Fruit fly (Drosophila melanogaster) whole organism, embryonic: ENCODE data around the gene CG31687.

Experiments used
- Asciz ChIP-seq: fragments of 200-800 bp; sonication (Bioruptor generic); optimal IDR thresholded peaks from 2 replicates; lab custom pipeline; 2017; ENCODE audit warnings: missing biosample characterization, mild to moderate bottlenecking, missing genetic modification characterization, missing genetic modification reagents
- Atf6 ChIP-seq: fragments of 200-800 bp; sonication (Bioruptor generic); IDR thresholded peaks from 2 replicates; pipeline ENCODE4 v1.3.6; 2022; ENCODE audit warnings: missing biosample characterization, missing genetic modification characterization
- BtbVII ChIP-seq: fragments of 200-800 bp; sonication (Bioruptor generic); optimal IDR thresholded peaks from 3 replicates; lab custom pipeline; 2017; ENCODE audit warnings: missing biosample characterization, mild to moderate bottlenecking, missing genetic modification characterization
- CG10654 ChIP-seq: fragments of 200-800 bp; sonication (Bioruptor generic); optimal IDR thresholded peaks from 2 replicates; lab custom pipeline; 2016; ENCODE audit warnings: missing biosample characterization, missing genetic modification characterization
- CG11504 ChIP-seq: fragments of 200-800 bp; sonication (Bioruptor generic); optimal IDR thresholded peaks from 3 replicates; lab custom pipeline; 2019; ENCODE audit warnings: missing biosample characterization, mild to moderate bottlenecking, missing genetic modification characterization, moderate library complexity
- CG11696 ChIP-seq: fragments of 200-800 bp; sonication (Bioruptor generic); IDR thresholded peaks from 2 replicates; pipeline ENCODE4 v1.3.6; 2022; ENCODE audit warnings: missing biosample characterization, missing genetic modification characterization
- CG11723 ChIP-seq: fragments of 200-800 bp; sonication (Bioruptor generic); optimal IDR thresholded peaks from 2 replicates; lab custom pipeline; 2017; ENCODE audit warnings: missing biosample characterization, mild to moderate bottlenecking, missing genetic modification characterization
- CG12104 ChIP-seq: fragments of 200-800 bp; sonication (Bioruptor generic); optimal IDR thresholded peaks from 3 replicates; lab custom pipeline; 2016; ENCODE audit warnings: missing biosample characterization, missing genetic modification characterization
- CG13894 ChIP-seq: fragments of 200-800 bp; sonication (Bioruptor generic); optimal IDR thresholded peaks from 3 replicates; lab custom pipeline; 2018; ENCODE audit warnings: missing biosample characterization, mild to moderate bottlenecking, missing genetic modification characterization, moderate library complexity
- CG15696 ChIP-seq: fragments of 200-800 bp; sonication (Bioruptor generic); optimal IDR thresholded peaks from 2 replicates; lab custom pipeline; 2019; ENCODE audit warnings: missing biosample characterization, mild to moderate bottlenecking, missing genetic modification characterization, moderate library complexity
- CG16863 ChIP-seq: fragments of 200-800 bp; sonication (Bioruptor generic); optimal IDR thresholded peaks from 3 replicates; lab custom pipeline; 2016; ENCODE audit warnings: missing biosample characterization, missing genetic modification characterization
- CG17802 ChIP-seq: fragments of 200-800 bp; sonication (Bioruptor generic); optimal IDR thresholded peaks from 2 replicates; lab custom pipeline; 2018; ENCODE audit warnings: missing biosample characterization, mild to moderate bottlenecking, missing genetic modification characterization, moderate library complexity
- CG1832 ChIP-seq: fragments of 200-800 bp; sonication (Bioruptor generic); optimal IDR thresholded peaks from 2 replicates; lab custom pipeline; 2017; ENCODE audit warnings: missing biosample characterization, mild to moderate bottlenecking, missing genetic modification characterization, inconsistent platforms
- CG18476 ChIP-seq: fragments of 200-800 bp; sonication (Bioruptor generic); optimal IDR thresholded peaks from 2 replicates; lab custom pipeline; 2016; ENCODE audit warnings: missing biosample characterization, mild to moderate bottlenecking, missing genetic modification characterization
- CG18599 ChIP-seq: fragments of 200-800 bp; sonication (Bioruptor generic); optimal IDR thresholded peaks from 3 replicates; lab custom pipeline; 2017; ENCODE audit warnings: missing biosample characterization, missing genetic modification characterization, mild to moderate bottlenecking, moderate library complexity, missing genetic modification reagents
- CG2120 ChIP-seq: fragments of 200-800 bp; sonication (Bioruptor generic); optimal IDR thresholded peaks from 3 replicates; lab custom pipeline; 2016; ENCODE audit warnings: missing biosample characterization, missing genetic modification characterization
- CG30431 ChIP-seq: fragments of 200-800 bp; sonication (Bioruptor generic); optimal IDR thresholded peaks from 2 replicates; lab custom pipeline; 2017; ENCODE audit warnings: missing biosample characterization, missing genetic modification characterization
- CG4424 ChIP-seq: fragments of 200-800 bp; sonication (Bioruptor generic); optimal IDR thresholded peaks from 3 replicates; lab custom pipeline; 2016; ENCODE audit warnings: missing biosample characterization, missing genetic modification characterization
- CG5180 ChIP-seq: fragments of 200-800 bp; sonication (Bioruptor generic); optimal IDR thresholded peaks from 3 replicates; lab custom pipeline; 2017; ENCODE audit warnings: missing biosample characterization, missing genetic modification characterization, mild to moderate bottlenecking, moderate library complexity, missing genetic modification reagents
- CG6272 ChIP-seq: fragments of 200-800 bp; sonication (Bioruptor generic); IDR thresholded peaks from 2 replicates; pipeline ENCODE4 v1.3.6; 2022; ENCODE audit warnings: missing biosample characterization, missing genetic modification characterization
- CG8359 ChIP-seq: fragments of 200-800 bp; sonication (Bioruptor generic); optimal IDR thresholded peaks from 2 replicates; lab custom pipeline; 2017; ENCODE audit warnings: missing biosample characterization, mild to moderate bottlenecking, missing genetic modification characterization, borderline replicate concordance
- CG9876 ChIP-seq: fragments of 200-800 bp; sonication (Bioruptor generic); optimal IDR thresholded peaks from 2 replicates; lab custom pipeline; 2016; ENCODE audit warnings: missing biosample characterization, missing genetic modification characterization
- Dek ChIP-seq: fragments of 200-800 bp; sonication (Bioruptor generic); optimal IDR thresholded peaks from 3 replicates; lab custom pipeline; 2019; ENCODE audit warnings: missing biosample characterization, mild to moderate bottlenecking, missing genetic modification characterization, moderate library complexity
- Doc3 ChIP-seq: fragments of 200-800 bp; sonication (Bioruptor generic); IDR thresholded peaks from 3 replicates; pipeline ENCODE4 v1.3.6; 2022; ENCODE audit warnings: missing biosample characterization, missing genetic modification characterization; ENCODE audit not compliant: partially characterized antibody
- HLH4C ChIP-seq: fragments of 200-800 bp; sonication (Bioruptor generic); IDR thresholded peaks from 3 replicates; pipeline ENCODE4 v1.3.6; 2022; ENCODE audit warnings: missing biosample characterization, missing genetic modification characterization; ENCODE audit not compliant: partially characterized antibody
- HmgD ChIP-seq: fragments of 200-800 bp; sonication (Bioruptor generic); optimal IDR thresholded peaks from 3 replicates; lab custom pipeline; 2016; ENCODE audit warnings: missing biosample characterization, missing genetic modification characterization
- Lhr ChIP-seq: fragments of 200-800 bp; sonication (Bioruptor generic); optimal IDR thresholded peaks from 3 replicates; lab custom pipeline; 2017; ENCODE audit warnings: mild to moderate bottlenecking, missing biosample characterization, missing genetic modification reagents, missing genetic modification characterization
- MBD-R2 ChIP-seq: fragments of 200-800 bp; sonication (Bioruptor generic); IDR thresholded peaks from 2 replicates; pipeline ENCODE4 v1.3.6; 2022; ENCODE audit warnings: missing biosample characterization, missing genetic modification characterization
- Nf-YB ChIP-seq: fragments of 200-800 bp; sonication (Bioruptor generic); optimal IDR thresholded peaks from 3 replicates; lab custom pipeline; 2019; ENCODE audit warnings: missing biosample characterization, mild to moderate bottlenecking, missing genetic modification characterization, moderate library complexity
- Sin3A ChIP-seq: fragments of >200 bp; optimal IDR thresholded peaks from 2 replicates; lab custom pipeline; 2018
- ac ChIP-seq: fragments of 200-800 bp; sonication (Bioruptor generic); optimal IDR thresholded peaks from 3 replicates; lab custom pipeline; 2017; ENCODE audit warnings: missing biosample characterization, mild to moderate bottlenecking, missing genetic modification characterization
- amos ChIP-seq: fragments of 200-800 bp; sonication (Bioruptor generic); IDR thresholded peaks from 2 replicates; pipeline ENCODE4 v1.3.6; 2022; ENCODE audit warnings: missing biosample characterization, missing genetic modification characterization; ENCODE audit not compliant: partially characterized antibody
- ash1 ChIP-seq: fragments of 200-800 bp; sonication (Bioruptor generic); optimal IDR thresholded peaks from 2 replicates; lab custom pipeline; 2018; ENCODE audit warnings: missing biosample characterization, mild to moderate bottlenecking, missing genetic modification characterization
- chinmo ChIP-seq: fragments of 200-800 bp; sonication (Bioruptor generic); IDR thresholded peaks from 4 replicates; pipeline ENCODE4 v1.3.6; 2022; ENCODE audit warnings: missing biosample characterization, missing genetic modification characterization; ENCODE audit not compliant: partially characterized antibody
- dati ChIP-seq: fragments of 200-800 bp; sonication (Bioruptor generic); IDR thresholded peaks from 2 replicates; pipeline ENCODE4 v1.3.6; 2022; ENCODE audit warnings: missing biosample characterization, missing genetic modification characterization
- grn ChIP-seq: fragments of 200-800 bp; sonication (Bioruptor generic); optimal IDR thresholded peaks from 3 replicates; lab custom pipeline; 2017; ENCODE audit warnings: missing biosample characterization, missing genetic modification characterization
- lilli ChIP-seq: fragments of 200-800 bp; sonication (Bioruptor generic); optimal IDR thresholded peaks from 3 replicates; lab custom pipeline; 2016; ENCODE audit warnings: missing biosample characterization, missing genetic modification characterization
- maf-S ChIP-seq: fragments of 200-800 bp; sonication (Bioruptor generic); optimal IDR thresholded peaks from 2 replicates; lab custom pipeline; 2016; ENCODE audit warnings: missing biosample characterization, missing genetic modification characterization
- nau ChIP-seq: fragments of 200-800 bp; sonication (Bioruptor generic); optimal IDR thresholded peaks from 3 replicates; lab custom pipeline; 2017; ENCODE audit warnings: missing biosample characterization, mild to moderate bottlenecking, missing genetic modification characterization, missing genetic modification reagents
- pb ChIP-seq: fragments of 200-800 bp; sonication (Bioruptor generic); optimal IDR thresholded peaks from 3 replicates; lab custom pipeline; 2016; ENCODE audit warnings: missing biosample characterization, missing genetic modification characterization
- row ChIP-seq: fragments of 200-800 bp; sonication (Bioruptor generic); IDR thresholded peaks from 3 replicates; pipeline ENCODE4 v1.3.6; 2022; ENCODE audit warnings: missing biosample characterization, missing genetic modification characterization
- sc ChIP-seq, 3 experiments: fragments of >200 bp in 2 of 3; fragments of 200-800 bp in 1 of 3; sonication (Bioruptor generic) in 1 of 3; optimal IDR thresholded peaks; 2 replicates in 2 of 3; 3 replicates in 1 of 3; lab custom pipeline; 2017; ENCODE audit warnings: mild to moderate bottlenecking in 1 of 3, missing biosample characterization in 1 of 3, missing genetic modification characterization in 1 of 3, missing genetic modification reagents in 1 of 3
- sens ChIP-seq: fragments of 200-800 bp; sonication (Bioruptor generic); peaks from one replicate; lab custom pipeline; 2016; ENCODE audit warnings: missing biosample characterization, missing genetic modification characterization
- shn ChIP-seq: fragments of 200-800 bp; sonication (Bioruptor generic); optimal IDR thresholded peaks from 3 replicates; lab custom pipeline; 2016; ENCODE audit warnings: missing biosample characterization, missing genetic modification characterization
- sob ChIP-seq: fragments of 200-800 bp; sonication (Bioruptor generic); IDR thresholded peaks from 2 replicates; pipeline ENCODE4 v1.3.6; 2022; ENCODE audit warnings: missing biosample characterization, missing genetic modification characterization
- tio ChIP-seq: fragments of 200-800 bp; sonication (Bioruptor generic); optimal IDR thresholded peaks from 2 replicates; lab custom pipeline; 2017; ENCODE audit warnings: missing biosample characterization, missing genetic modification characterization, inconsistent platforms
- usp ChIP-seq: fragments of >200 bp; optimal IDR thresholded peaks from 2 replicates; lab custom pipeline; 2017; ENCODE audit warnings: missing biosample characterization, missing genetic modification characterization
- vvl ChIP-seq: fragments of 200-800 bp; sonication (Bioruptor generic); IDR thresholded peaks from 2 replicates; pipeline ENCODE4 v1.3.6; 2022; ENCODE audit warnings: missing biosample characterization, missing genetic modification characterization
- zen2 ChIP-seq: fragments of 200-800 bp; sonication (Bioruptor generic); IDR thresholded peaks from 3 replicates; pipeline ENCODE4 v1.3.6; 2022; ENCODE audit warnings: missing biosample characterization, missing genetic modification characterization; ENCODE audit not compliant: partially characterized antibody

Gene CG31687

DNA sequence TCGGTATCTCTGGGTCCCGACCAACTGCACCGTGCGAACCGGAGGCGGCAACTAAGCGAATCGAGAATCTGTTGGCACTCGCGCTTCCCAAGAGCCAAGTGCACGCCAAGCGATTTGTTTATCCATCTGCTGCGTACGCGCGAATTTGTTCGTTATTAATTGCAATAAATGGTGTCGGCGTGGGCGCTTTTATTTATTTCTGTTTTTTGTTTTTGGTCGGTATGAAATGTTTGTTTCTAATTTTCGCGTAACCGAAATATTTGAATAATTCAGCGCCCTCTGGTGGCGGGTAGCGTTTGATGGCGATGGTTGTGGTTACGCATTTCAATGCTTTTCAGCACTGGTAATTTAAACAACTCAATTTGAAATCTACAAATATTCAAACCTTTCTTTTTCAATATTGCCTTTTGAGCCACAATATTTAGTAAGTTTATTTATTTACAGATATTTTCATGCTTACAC lies 35.2 kb upstream of the CG31687 start, which contains the start of gene CG10947 (continued):
- TF ChIP-seq CG2120 (GFP tag; lab: Kevin White, UChicago) (peak; percentile 77), Dek (tag; lab: Kevin White, UChicago) (peak; percentile 52), vvl (peak; percentile 85), CG6272 (GFP tag; lab: Robert Waterston, UW) (no peak), CG30431 (GFP tag; lab: Kevin White, UChicago) (peak; percentile 42), row (peak; percentile 24; the same call in 1 of the 3 replicates), shn (GFP tag; lab: Kevin White, UChicago) (peak; percentile 72), maf-S (GFP tag; lab: Kevin White, UChicago) (peak; percentile 68), Atf6 (no peak), Sin3A (no peak), CG16863 (peak; percentile 67), CG4424 (GFP tag; lab: Kevin White, UChicago) (peak; percentile 74), CG15696 (tag; lab: Kevin White, UChicago) (no peak), CG1832 (GFP tag; lab: Kevin White, UChicago) (no peak), tio (GFP tag; lab: Kevin White, UChicago) (no peak), dati (GFP tag; lab: Robert Waterston, UW) (no peak), sc (optimal IDR thresholded peaks at IDR 0.05; lab: Kevin White, UChicago) (no peak), sc (GFP tag; optimal IDR thresholded peaks at IDR 0.05; lab: Kevin White, UChicago) (peak; percentile 18), CG11504 (peak; percentile 56), sob (GFP tag; lab: Robert Waterston, UW) (peak; percentile 84), ash1 (GFP tag; lab: Kevin White, UChicago) (no peak), Asciz (GFP tag; lab: Kevin White, UChicago) (peak; percentile 63), CG10654 (GFP tag; lab: Kevin White, UChicago) (peak; percentile 30), zen2 (GFP tag; lab: Robert Waterston, UW) (0 out of 3 replicates have a peak, but pooled peaks have one; percentile 27), CG8359 (GFP tag; lab: Kevin White, UChicago) (peak; percentile 21), Nf-YB (GFP tag; lab: Kevin White, UChicago) (peak; percentile 5), sens (GFP tag; lab: Kevin White, UChicago) (peak; percentile 90), nau (GFP tag; lab: Kevin White, UChicago) (peak; percentile 47), CG13894 (tag; lab: Kevin White, UChicago) (no peak), Lhr (GFP tag; lab: Kevin White, UChicago) (peak; percentile 79), MBD-R2 (peak; percentile 62), CG5180 (GFP tag; lab: Kevin White, UChicago) (peak; percentile 60), Doc3 (GFP tag; lab: Robert Waterston, UW) (0 out of 3 replicates have a peak, but pooled peaks have one; percentile 18), CG9876 (GFP tag; lab: Kevin White, UChicago) (peak; percentile 50), CG12104 (GFP tag; lab: Kevin White, UChicago) (peak; percentile 40), CG18599 (peak; percentile 21), CG11696 (GFP tag; lab: Robert Waterston, UW) (no peak), lilli (peak; percentile 62), HLH4C (GFP tag; lab: Robert Waterston, UW) (peak; percentile 53), CG18476 (GFP tag; lab: Kevin White, UChicago) (peak; percentile 46), usp (GFP tag; lab: Kevin White, UChicago) (no peak), amos (GFP tag; lab: Robert Waterston, UW) (peak; percentile 69), BtbVII (GFP tag; lab: Kevin White, UChicago) (peak; percentile 14), pb (peak; percentile 66), HmgD (peak; percentile 38), CG11723 (peak; percentile 58), grn (GFP tag; lab: Kevin White, UChicago) (no peak), ac (GFP tag; lab: Kevin White, UChicago) (peak; percentile 7), chinmo (GFP tag; lab: Robert Waterston, UW) (peak; percentile 52; the same call in 1 of the 4 replicates), CG17802 (peak; percentile 44)
